Fruit fly (Drosophila melanogaster): ENCODE measurements around the gene Wnt5.

Gene Wnt5

DNA sequence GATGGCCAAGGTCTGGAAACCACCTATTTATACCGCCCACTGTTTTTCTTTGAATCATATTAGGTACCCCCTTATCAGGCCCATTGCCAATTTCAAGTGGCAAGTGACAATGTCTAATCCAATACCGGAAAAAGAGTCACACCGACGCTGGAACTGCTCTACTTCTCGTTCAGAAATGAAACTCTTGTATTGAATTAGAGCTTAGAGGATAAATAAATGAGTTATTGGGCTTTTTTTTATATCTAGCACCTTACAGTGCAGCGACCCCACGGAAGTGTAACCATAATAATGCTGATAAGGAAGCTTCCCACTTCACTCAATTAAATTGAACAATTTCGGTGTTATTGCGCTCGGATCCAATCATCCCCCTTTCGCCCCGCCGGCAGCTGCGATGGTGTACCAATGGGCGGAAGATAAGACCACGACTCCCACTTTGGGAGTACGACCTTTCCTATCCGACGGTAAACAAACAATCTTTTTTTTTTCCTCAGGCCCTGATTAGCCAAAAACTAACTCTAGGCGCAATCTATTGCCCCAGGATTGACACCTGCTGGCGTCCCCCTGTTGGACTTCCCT is 11.0 kb downstream of the Wnt5 start, which contains the start of gene CG15043 (continued):
- no peak for TF ChIP-seq CG43689 (GFP tag; IDR thresholded peaks at IDR 0.05)
- TF ChIP-seq CG7271 (tag; optimal IDR thresholded peaks at IDR 0.05) = no peak
- peak; percentile 23 for TF ChIP-seq grau (tag; optimal IDR thresholded peaks at IDR 0.05)
- no peak for TF ChIP-seq CG7987 (GFP tag; optimal IDR thresholded peaks at IDR 0.05)
- TF ChIP-seq HmgZ (tag; optimal IDR thresholded peaks at IDR 0.05) = no peak
- peak; percentile 39 for TF ChIP-seq HLH54F (GFP tag; optimal IDR thresholded peaks at IDR 0.05)
- TF ChIP-seq CG31224 (GFP tag; IDR thresholded peaks at IDR 0.05) = 0 out of 2 replicates have a peak, but pooled peaks have one; percentile 31
- TF ChIP-seq CG9727 (GFP tag; optimal IDR thresholded peaks at IDR 0.05) = peak; percentile 12
- TF ChIP-seq D19B (GFP tag; optimal IDR thresholded peaks at IDR 0.05) = peak; percentile 54
- no peak for TF ChIP-seq Optix (GFP tag; IDR thresholded peaks at IDR 0.05)
- TF ChIP-seq lab (GFP tag; optimal IDR thresholded peaks at IDR 0.05) = peak; percentile 64
- peak; percentile 84 for TF ChIP-seq D19A (tag; optimal IDR thresholded peaks at IDR 0.05)
- TF ChIP-seq CG3847 (GFP tag; IDR thresholded peaks at IDR 0.05) = peak; percentile 52; the same call in 1 of the 2 replicates
- no peak for TF ChIP-seq CG5953 (GFP tag; IDR thresholded peaks at IDR 0.05)
- no peak for TF ChIP-seq knrl (GFP tag; IDR thresholded peaks at IDR 0.05; ENCODE audit: partially characterized antibody)
- TF ChIP-seq unc-4 (GFP tag; IDR thresholded peaks at IDR 0.05; ENCODE audit: partially characterized antibody) = no peak
- TF ChIP-seq CG4730 (GFP tag; IDR thresholded peaks at IDR 0.05) = peak; percentile 39
- no peak for TF ChIP-seq Bgb (GFP tag; IDR thresholded peaks at IDR 0.05; ENCODE audit: partially characterized antibody)
- no peak for TF ChIP-seq TFAM (GFP tag; optimal IDR thresholded peaks at IDR 0.05)
- TF ChIP-seq jumu (GFP tag; optimal IDR thresholded peaks at IDR 0.05) = no peak
- TF ChIP-seq CG3281 (GFP tag; optimal IDR thresholded peaks at IDR 0.05) = peak; percentile 40
- TF ChIP-seq CG11504 (tag; optimal IDR thresholded peaks at IDR 0.05) = peak; percentile 48
- TF ChIP-seq peb (GFP tag; IDR thresholded peaks at IDR 0.05) = no peak
- no peak for TF ChIP-seq Drgx (GFP tag; IDR thresholded peaks at IDR 0.05)
- TF ChIP-seq lbe (GFP tag; optimal IDR thresholded peaks at IDR 0.05) = peak; percentile 24
- no peak for TF ChIP-seq CG17568 (GFP tag; optimal IDR thresholded peaks at IDR 0.05)
- TF ChIP-seq CG14667 (GFP tag; IDR thresholded peaks at IDR 0.05) = 0 out of 2 replicates have a peak, but pooled peaks have one; percentile 32
- peak; percentile 60; the same call in 1 of the 2 replicates for TF ChIP-seq CG9215 (GFP tag; IDR thresholded peaks at IDR 0.05)
- TF ChIP-seq exex (tag; optimal IDR thresholded peaks at IDR 0.05) = peak; percentile 81
- 0 out of 3 replicates have a peak, but pooled peaks have one; percentile 49 for TF ChIP-seq CG6175 (GFP tag; IDR thresholded peaks at IDR 0.05)
- no peak for TF ChIP-seq HmgD (GFP tag; optimal IDR thresholded peaks at IDR 0.05)
- no peak for TF ChIP-seq CG8089 (GFP tag; optimal IDR thresholded peaks at IDR 0.05)
- TF ChIP-seq PHDP (tag; optimal IDR thresholded peaks at IDR 0.05) = no peak
- peak; percentile 2 for TF ChIP-seq CG13894 (tag; optimal IDR thresholded peaks at IDR 0.05)
- peak; percentile 76 for TF ChIP-seq Hey (tag; optimal IDR thresholded peaks at IDR 0.05)
- TF ChIP-seq CG11456 (GFP tag; IDR thresholded peaks at IDR 0.05) = peak; percentile 73; the same call in 2 of the 3 replicates
- TF ChIP-seq sug (tag; optimal IDR thresholded peaks at IDR 0.05) = peak; percentile 22
- TF ChIP-seq Gug (GFP tag; IDR thresholded peaks at IDR 0.05) = peak; percentile 55; the same call in 2 of the 4 replicates
- TF ChIP-seq CG11560 (tag; IDR thresholded peaks at IDR 0.05) = 0 out of 3 replicates have a peak, but pooled peaks have one; percentile 10
- TF ChIP-seq tna (GFP tag; IDR thresholded peaks at IDR 0.05; ENCODE audit: partially characterized antibody) = no peak
- TF ChIP-seq HLH3B (GFP tag; IDR thresholded peaks at IDR 0.05) = 0 out of 2 replicates have a peak, but pooled peaks have one; percentile 32
- TF ChIP-seq Fer1 (GFP tag; optimal IDR thresholded peaks at IDR 0.05) = peak; percentile 41
- TF ChIP-seq Atf3 (GFP tag; optimal IDR thresholded peaks at IDR 0.05) = no peak
- peak; percentile 55 for TF ChIP-seq zfh2 (GFP tag; optimal IDR thresholded peaks at IDR 0.05)
- TF ChIP-seq ewg (GFP tag; optimal IDR thresholded peaks at IDR 0.05) = no peak
- no peak for TF ChIP-seq Awh (GFP tag; IDR thresholded peaks at IDR 0.05)
- TF ChIP-seq CG4360 (GFP tag; IDR thresholded peaks at IDR 0.05) = no peak
- TF ChIP-seq Xrp1 (GFP tag; IDR thresholded peaks at IDR 0.05) = peak; percentile 38; the same call in 1 of the 2 replicates
- peak; percentile 49; the same call in 2 of the 3 replicates for TF ChIP-seq zfh1 (GFP tag; IDR thresholded peaks at IDR 0.05)
- peak; percentile 42; the same call in 1 of the 2 replicates for TF ChIP-seq lmd (GFP tag; IDR thresholded peaks at IDR 0.05)

Measured in whole organism, embryonic.